Worm (Caenorhabditis elegans) whole organism, young adult: Measurements from ENCODE around the gene srw-101.

Experiments used
- B0019.2 ChIP-seq: fragments of 200-800 bp; sonication (Bioruptor generic); conservative IDR thresholded peaks from 2 replicates; pipeline ENCODE4 v1.3.6; 2022; ENCODE audit warnings: missing genetic modification reagents, missing genetic modification characterization, missing compliant biosample characterization
- pha-4 ChIP-seq: fragments of 150-350 bp; sonication (generic microtip); optimal IDR thresholded peaks from 2 replicates; lab custom pipeline; 2014; ENCODE audit warnings: missing biosample characterization, missing genetic modification reagents, missing genetic modification characterization

ce11 chrV:1680770-1681169, 41.3 kb upstream of the srw-101 start, which contains the start of gene srw-91:
- TF ChIP-seq pha-4 (tag; lab: Kevin White, UChicago) (no peak), B0019.2 (GFP tag; lab: Robert Waterston, UW) (no peak)
